Fruit fly (Drosophila melanogaster) whole organism, embryonic: ENCODE results near the gene CG4629.

ENCODE experiments used
- Asciz ChIP-seq: fragments of 200-800 bp; sonication (Bioruptor generic); optimal IDR thresholded peaks from 2 replicates; lab custom pipeline; 2017; ENCODE audit warnings: missing biosample characterization, mild to moderate bottlenecking, missing genetic modification characterization, missing genetic modification reagents
- B-H1 ChIP-seq: fragments of 200-800 bp; sonication (Bioruptor generic); IDR thresholded peaks from 3 replicates; pipeline ENCODE4 v1.3.6; 2022; ENCODE audit warnings: missing biosample characterization, missing genetic modification characterization
- BEAF-32 ChIP-seq: fragments of 200-800 bp; sonication (Bioruptor generic); optimal IDR thresholded peaks from 3 replicates; lab custom pipeline; 2017; ENCODE audit warnings: missing biosample characterization, missing genetic modification characterization, mild to moderate bottlenecking, moderate library complexity, missing genetic modification reagents
- CG10959 ChIP-seq: fragments of 200-800 bp; sonication (Bioruptor generic); IDR thresholded peaks from 2 replicates; pipeline ENCODE4 v1.3.6; 2022; ENCODE audit warnings: missing biosample characterization, missing genetic modification characterization
- CG13296 ChIP-seq: fragments of 200-800 bp; sonication (Bioruptor generic); optimal IDR thresholded peaks from 3 replicates; lab custom pipeline; 2018; ENCODE audit warnings: missing biosample characterization, mild to moderate bottlenecking, missing genetic modification characterization
- CG13894 ChIP-seq: fragments of 200-800 bp; sonication (Bioruptor generic); optimal IDR thresholded peaks from 3 replicates; lab custom pipeline; 2018; ENCODE audit warnings: missing biosample characterization, mild to moderate bottlenecking, missing genetic modification characterization, moderate library complexity
- CG1603 ChIP-seq: fragments of 200-800 bp; sonication (Bioruptor generic); optimal IDR thresholded peaks from 2 replicates; lab custom pipeline; 2019; ENCODE audit warnings: missing biosample characterization, mild to moderate bottlenecking, missing genetic modification characterization, moderate library complexity
- CG17829 ChIP-seq: fragments of 200-800 bp; optimal IDR thresholded peaks from 2 replicates; lab custom pipeline; 2019; ENCODE audit warnings: missing biosample characterization, mild to moderate bottlenecking, missing genetic modification characterization, moderate library complexity
- CG30020 ChIP-seq: fragments of 200-800 bp; optimal IDR thresholded peaks from 2 replicates; lab custom pipeline; 2019; ENCODE audit warnings: missing biosample characterization, mild to moderate bottlenecking, missing genetic modification characterization, moderate library complexity
- CG34224 ChIP-seq: fragments of 200-800 bp; sonication (Bioruptor generic); IDR thresholded peaks from 3 replicates; pipeline ENCODE4 v1.3.6; 2022; ENCODE audit warnings: missing biosample characterization, missing genetic modification characterization; ENCODE audit not compliant: partially characterized antibody
- CG4360 ChIP-seq: fragments of 200-800 bp; sonication (Bioruptor generic); IDR thresholded peaks from 2 replicates; pipeline ENCODE4 v1.3.6; 2022; ENCODE audit warnings: missing biosample characterization, missing genetic modification characterization
- CG5180 ChIP-seq: fragments of 200-800 bp; sonication (Bioruptor generic); optimal IDR thresholded peaks from 3 replicates; lab custom pipeline; 2017; ENCODE audit warnings: missing biosample characterization, missing genetic modification characterization, mild to moderate bottlenecking, moderate library complexity, missing genetic modification reagents
- CG5245 ChIP-seq: fragments of 200-800 bp; sonication (Bioruptor generic); optimal IDR thresholded peaks from 3 replicates; lab custom pipeline; 2016; ENCODE audit warnings: missing biosample characterization, missing genetic modification characterization
- CG6689 ChIP-seq: fragments of 200-800 bp; sonication (Bioruptor generic); IDR thresholded peaks from 2 replicates; pipeline ENCODE4 v1.3.6; 2022; ENCODE audit warnings: missing biosample characterization, missing genetic modification characterization
- CG7556 ChIP-seq: fragments of 200-800 bp; sonication (Bioruptor generic); optimal IDR thresholded peaks from 2 replicates; lab custom pipeline; 2017; ENCODE audit warnings: missing biosample characterization, mild to moderate bottlenecking, missing genetic modification characterization
- Dek ChIP-seq: fragments of 200-800 bp; sonication (Bioruptor generic); optimal IDR thresholded peaks from 3 replicates; lab custom pipeline; 2019; ENCODE audit warnings: missing biosample characterization, mild to moderate bottlenecking, missing genetic modification characterization, moderate library complexity
- Dref ChIP-seq: fragments of 200-800 bp; sonication (Bioruptor generic); IDR thresholded peaks from 2 replicates; pipeline ENCODE4 v1.3.6; 2022; ENCODE audit warnings: missing biosample characterization, missing genetic modification characterization
- Drgx ChIP-seq: fragments of 200-800 bp; sonication (Bioruptor generic); IDR thresholded peaks from 2 replicates; pipeline ENCODE4 v1.3.6; 2022; ENCODE audit warnings: missing biosample characterization, missing genetic modification characterization
- E2f2 ChIP-seq: fragments of 200-800 bp; sonication (Bioruptor generic); IDR thresholded peaks from 2 replicates; pipeline ENCODE4 v1.3.6; 2022; ENCODE audit warnings: missing biosample characterization, missing genetic modification characterization
- Gsc ChIP-seq: fragments of 200-800 bp; sonication (Bioruptor generic); IDR thresholded peaks from 2 replicates; pipeline ENCODE4 v1.3.6; 2022; ENCODE audit warnings: missing biosample characterization, missing genetic modification characterization
- Hr39 ChIP-seq: fragments of >200 bp; optimal IDR thresholded peaks from 2 replicates; lab custom pipeline; 2017
- Kr ChIP-seq: fragments of 200-800 bp; sonication (Bioruptor generic); optimal IDR thresholded peaks from 2 replicates; lab custom pipeline; 2017; ENCODE audit warnings: missing biosample characterization, mild to moderate bottlenecking, missing genetic modification characterization
- NC2α ChIP-seq: fragments of 200-800 bp; sonication (Bioruptor generic); optimal IDR thresholded peaks from 2 replicates; lab custom pipeline; 2016; ENCODE audit warnings: missing biosample characterization, missing genetic modification characterization
- NFAT ChIP-seq: fragments of 200-800 bp; sonication (Bioruptor generic); IDR thresholded peaks from 2 replicates; pipeline ENCODE4 v1.3.6; 2022; ENCODE audit warnings: missing biosample characterization, missing genetic modification characterization
- Scr ChIP-seq: fragments of 200-800 bp; sonication (Bioruptor generic); IDR thresholded peaks from 2 replicates; pipeline ENCODE4 v1.3.6; 2022; ENCODE audit warnings: missing biosample characterization, missing genetic modification characterization; ENCODE audit not compliant: partially characterized antibody
- Sin3A ChIP-seq: fragments of >200 bp; optimal IDR thresholded peaks from 2 replicates; lab custom pipeline; 2018
- Sox100B ChIP-seq: fragments of 200-800 bp; sonication (Bioruptor generic); optimal IDR thresholded peaks from 3 replicates; lab custom pipeline; 2018; ENCODE audit warnings: missing biosample characterization, mild to moderate bottlenecking, missing genetic modification characterization
- TFAM ChIP-seq: fragments of 200-800 bp; sonication (Bioruptor generic); optimal IDR thresholded peaks from 2 replicates; lab custom pipeline; 2017; ENCODE audit warnings: missing biosample characterization, missing genetic modification characterization, inconsistent platforms
- Trl ChIP-seq, 3 experiments: fragments of >200 bp in 2 of 3; fragments of 200-800 bp in 1 of 3; sonication (Bioruptor generic) in 1 of 3; optimal IDR thresholded peaks; 2 replicates in 1 of 3; 3 replicates in 2 of 3; lab custom pipeline; 2016 to 2017; ENCODE audit warnings: missing biosample characterization in 1 of 3, missing genetic modification characterization in 1 of 3
- Xbp1 ChIP-seq: fragments of 200-800 bp; sonication (Bioruptor generic); optimal IDR thresholded peaks from 3 replicates; lab custom pipeline; 2016; ENCODE audit warnings: missing biosample characterization, mild to moderate bottlenecking, missing genetic modification characterization
- abd-A ChIP-seq: fragments of 200-800 bp; sonication (Bioruptor generic); optimal IDR thresholded peaks from 3 replicates; lab custom pipeline; 2019; ENCODE audit warnings: missing biosample characterization, mild to moderate bottlenecking, missing genetic modification characterization, moderate library complexity
- bsh ChIP-seq, 2 experiments: fragments of 200-800 bp; sonication (Bioruptor generic); optimal IDR thresholded peaks; 2 replicates each; lab custom pipeline; 2017 to 2018; ENCODE audit warnings: mild to moderate bottlenecking in 2 of 2, missing biosample characterization in 2 of 2, missing genetic modification characterization in 2 of 2, moderate library complexity in 1 of 2
- cato ChIP-seq: fragments of 200-800 bp; sonication (Bioruptor generic); optimal IDR thresholded peaks from 2 replicates; lab custom pipeline; 2016; ENCODE audit warnings: missing biosample characterization, missing genetic modification characterization, borderline replicate concordance
- croc ChIP-seq: fragments of 200-800 bp; sonication (Bioruptor generic); conservative IDR thresholded peaks from 3 replicates; pipeline ENCODE4 v1.3.6; 2022; ENCODE audit warnings: missing biosample characterization, missing genetic modification characterization
- crol ChIP-seq: fragments of 200-800 bp; sonication (Bioruptor generic); IDR thresholded peaks from 2 replicates; pipeline ENCODE4 v1.3.6; 2022; ENCODE audit warnings: missing biosample characterization, missing genetic modification characterization
- disco-r ChIP-seq: fragments of 200-800 bp; sonication (Bioruptor generic); optimal IDR thresholded peaks from 2 replicates; lab custom pipeline; 2016; ENCODE audit warnings: missing biosample characterization, missing genetic modification characterization
- fru ChIP-seq: fragments of >200 bp; optimal IDR thresholded peaks from 2 replicates; lab custom pipeline; 2017
- jigr1 ChIP-seq: fragments of 200-800 bp; sonication (Bioruptor generic); IDR thresholded peaks from 3 replicates; pipeline ENCODE4 v1.3.6; 2022; ENCODE audit warnings: missing biosample characterization, missing genetic modification characterization
- jing ChIP-seq: fragments of 200-800 bp; sonication (Bioruptor generic); optimal IDR thresholded peaks from 2 replicates; lab custom pipeline; 2018; ENCODE audit warnings: missing biosample characterization, mild to moderate bottlenecking, missing genetic modification characterization
- kni ChIP-seq: fragments of 200-800 bp; sonication (Bioruptor generic); optimal IDR thresholded peaks from 3 replicates; lab custom pipeline; 2017; ENCODE audit warnings: mild to moderate bottlenecking, missing biosample characterization, missing genetic modification reagents, missing genetic modification characterization
- maf-S ChIP-seq: fragments of 200-800 bp; sonication (Bioruptor generic); optimal IDR thresholded peaks from 2 replicates; lab custom pipeline; 2016; ENCODE audit warnings: missing biosample characterization, missing genetic modification characterization
- mam ChIP-seq: fragments of 200-800 bp; sonication (Bioruptor generic); optimal IDR thresholded peaks from 3 replicates; lab custom pipeline; 2016; ENCODE audit warnings: missing biosample characterization, missing genetic modification characterization
- peb ChIP-seq: fragments of 200-800 bp; sonication (Bioruptor generic); IDR thresholded peaks from 2 replicates; pipeline ENCODE4 v1.3.6; 2022; ENCODE audit warnings: missing biosample characterization, missing genetic modification characterization
- prd ChIP-seq, 3 experiments: fragments of >200 bp in 2 of 3; fragments of 200-800 bp in 1 of 3; sonication (Bioruptor generic) in 1 of 3; optimal IDR thresholded peaks in 2 of 3; IDR thresholded peaks in 1 of 3; 2 replicates in 2 of 3; 3 replicates in 1 of 3; pipeline versions ENCODE4 v1.3.6 to Lab custom; 2017 to 2022; ENCODE audit warnings: missing biosample characterization in 1 of 3, missing genetic modification characterization in 1 of 3
- row ChIP-seq: fragments of 200-800 bp; sonication (Bioruptor generic); IDR thresholded peaks from 3 replicates; pipeline ENCODE4 v1.3.6; 2022; ENCODE audit warnings: missing biosample characterization, missing genetic modification characterization
- seq ChIP-seq: fragments of 200-800 bp; sonication (Bioruptor generic); IDR thresholded peaks from 2 replicates; pipeline ENCODE4 v1.3.6; 2022; ENCODE audit warnings: missing biosample characterization, missing genetic modification characterization
- sim ChIP-seq: fragments of 200-800 bp; sonication (Bioruptor generic); IDR thresholded peaks from 2 replicates; pipeline ENCODE4 v1.3.6; 2022; ENCODE audit warnings: missing biosample characterization, missing genetic modification characterization
- sqz ChIP-seq: fragments of 200-800 bp; sonication (Bioruptor generic); optimal IDR thresholded peaks from 3 replicates; lab custom pipeline; 2018; ENCODE audit warnings: missing biosample characterization, mild to moderate bottlenecking, missing genetic modification characterization

Gene CG4629

DNA sequence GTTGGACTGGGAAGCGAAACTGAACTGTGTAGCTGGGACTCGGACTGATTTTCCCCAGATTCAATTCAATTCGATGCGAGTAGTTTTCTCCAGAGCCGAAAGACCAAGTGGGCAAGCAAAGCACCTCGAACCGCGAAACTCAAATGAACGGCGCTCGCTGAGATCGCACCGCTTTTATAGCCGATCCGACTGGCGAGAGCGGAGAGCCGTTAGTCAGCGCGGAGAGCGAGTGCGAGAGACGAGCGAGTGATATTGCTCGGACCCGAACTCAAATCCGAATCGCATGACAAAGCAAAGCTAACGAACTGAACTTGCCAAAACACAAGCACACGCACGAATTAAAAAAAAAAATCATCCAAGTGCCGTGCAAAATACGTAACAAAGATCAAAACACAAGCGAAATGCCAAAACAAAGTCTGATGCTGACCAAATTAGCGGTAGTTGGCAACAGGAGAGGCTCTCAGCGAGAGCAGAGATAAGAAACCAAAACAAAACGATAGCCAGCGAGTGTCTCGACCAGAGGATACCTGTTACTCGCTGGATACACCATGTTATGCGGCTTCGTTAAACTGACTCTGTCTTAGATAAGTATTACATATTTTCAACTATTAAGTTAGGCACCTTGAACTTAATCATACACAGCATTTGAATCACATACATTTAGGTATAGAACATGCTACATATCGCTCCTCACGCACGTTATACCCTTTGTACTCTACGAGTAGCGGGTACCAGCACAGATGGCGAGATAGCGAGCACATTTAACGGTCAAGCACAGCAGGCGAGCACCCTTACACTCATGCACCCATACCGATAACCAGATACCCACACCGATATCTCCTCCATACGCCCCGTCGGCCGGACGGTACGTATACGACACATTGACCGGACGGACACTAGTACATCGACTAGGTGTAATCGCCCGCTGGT lies 16.8 kb upstream of the CG4629 start (continued):
- TF ChIP-seq CG7556 (GFP tag; lab: Kevin White, UChicago), result peak; percentile 74
- TF ChIP-seq Xbp1, result peak; percentile 71
- peak; percentile 47 for TF ChIP-seq jing (GFP tag; lab: Kevin White, UChicago)
- TF ChIP-seq Dek (tag; lab: Kevin White, UChicago), result peak; percentile 50
- TF ChIP-seq Sox100B (GFP tag; lab: Kevin White, UChicago), result peak; percentile 44
- TF ChIP-seq CG4360, result no peak
- peak; percentile 98 for TF ChIP-seq row (GFP tag; lab: Robert Waterston, UW)
- TF ChIP-seq Asciz (GFP tag; lab: Kevin White, UChicago), result peak; percentile 57
- TF ChIP-seq CG13894 (tag; lab: Kevin White, UChicago), result peak; percentile 13
- 0 out of 2 replicates have a peak, but pooled peaks have one; percentile 23 for TF ChIP-seq Dref (GFP tag; lab: Robert Waterston, UW)
- TF ChIP-seq disco-r (GFP tag; lab: Kevin White, UChicago), result peak; percentile 11
- TF ChIP-seq sim (GFP tag; lab: Robert Waterston, UW), result no peak
- TF ChIP-seq prd (optimal IDR thresholded peaks at IDR 0.05; lab: Kevin White, UChicago), result no peak
- TF ChIP-seq prd (GFP tag; IDR thresholded peaks at IDR 0.05; lab: Robert Waterston, UW), result peak; percentile 88
- peak; percentile 80 to 94 for TF ChIP-seq Trl (optimal IDR thresholded peaks at IDR 0.05; lab: Kevin White, UChicago)
- peak; percentile 59 for TF ChIP-seq Trl (GFP tag; optimal IDR thresholded peaks at IDR 0.05; lab: Kevin White, UChicago)
- TF ChIP-seq CG5245 (GFP tag; lab: Kevin White, UChicago), result peak; percentile 44
- TF ChIP-seq sqz (GFP tag; lab: Kevin White, UChicago), result no peak
- TF ChIP-seq croc (GFP tag; lab: Robert Waterston, UW), result peak; percentile 37; the same call in 1 of the 3 replicates
- TF ChIP-seq CG34224 (GFP tag; lab: Robert Waterston, UW), result peak; percentile 50; the same call in 2 of the 3 replicates
- TF ChIP-seq BEAF-32, result no peak
- peak; percentile 24 for TF ChIP-seq cato (GFP tag; lab: Kevin White, UChicago)
- 0 out of 2 replicates have a peak, but pooled peaks have one; percentile 32 for TF ChIP-seq CG10959 (GFP tag; lab: Robert Waterston, UW)
- TF ChIP-seq E2f2 (GFP tag; lab: Robert Waterston, UW), result peak; percentile 44
- no peak for TF ChIP-seq CG30020 (tag; lab: Kevin White, UChicago)
- no peak for TF ChIP-seq Kr (GFP tag; lab: Kevin White, UChicago)
- TF ChIP-seq maf-S (GFP tag; lab: Kevin White, UChicago), result peak; percentile 54
- TF ChIP-seq peb, result peak; percentile 72
- no peak for TF ChIP-seq CG5180
- peak; percentile 21 for TF ChIP-seq CG17829
- no peak for TF ChIP-seq Hr39 (lab: Kevin White, UChicago)
- TF ChIP-seq CG13296 (GFP tag; lab: Kevin White, UChicago), result peak; percentile 50
- TF ChIP-seq fru (lab: Kevin White, UChicago), result peak; percentile 50
- peak in 1 of 2 experiments; percentile 60 for TF ChIP-seq bsh (GFP tag; optimal IDR thresholded peaks at IDR 0.05; lab: Kevin White, UChicago)
- TF ChIP-seq Scr (GFP tag; lab: Robert Waterston, UW), result no peak
- no peak for TF ChIP-seq NC2α (GFP tag; lab: Kevin White, UChicago)
- TF ChIP-seq CG6689 (GFP tag; lab: Robert Waterston, UW), result peak; percentile 85
- TF ChIP-seq B-H1 (GFP tag; lab: Robert Waterston, UW), result peak; percentile 74
- TF ChIP-seq CG1603 (tag; lab: Kevin White, UChicago), result peak; percentile 83
- no peak for TF ChIP-seq crol (GFP tag; lab: Robert Waterston, UW)
- TF ChIP-seq Gsc (GFP tag; lab: Robert Waterston, UW), result 0 out of 2 replicates have a peak, but pooled peaks have one; percentile 6
- peak; percentile 77 for TF ChIP-seq mam (GFP tag; lab: Kevin White, UChicago)
- TF ChIP-seq abd-A (tag; lab: Kevin White, UChicago), result no peak
- TF ChIP-seq Sin3A, result no peak
- TF ChIP-seq TFAM (GFP tag; lab: Kevin White, UChicago), result no peak
- peak; percentile 82 for TF ChIP-seq Drgx
- TF ChIP-seq kni (GFP tag; lab: Kevin White, UChicago), result no peak
- TF ChIP-seq jigr1 (GFP tag; lab: Robert Waterston, UW), result peak; percentile 46; the same call in 1 of the 3 replicates
- TF ChIP-seq seq (GFP tag; lab: Robert Waterston, UW), result peak; percentile 64; the same call in 1 of the 2 replicates
- peak; percentile 66 for TF ChIP-seq NFAT (GFP tag; lab: Robert Waterston, UW)
